Fruit fly (Drosophila melanogaster) whole organism, wandering third instar larva: ENCODE data around the gene CG5953.
A peak's percentile ranks its signal among the peaks of the same experiment; 100 is the strongest.

Experiments
- Abd-B ChIP-seq: fragments of >200 bp; optimal IDR thresholded peaks from 2 replicates; lab custom pipeline; 2017; ENCODE audit warnings: missing biosample characterization, missing genetic modification characterization
- CG9705 ChIP-seq: fragments of 200-800 bp; sonication (Bioruptor generic); optimal IDR thresholded peaks from 2 replicates; lab custom pipeline; 2018; ENCODE audit warnings: missing biosample characterization, mild to moderate bottlenecking, missing genetic modification characterization
- CrebA ChIP-seq: fragments of 200-800 bp; sonication (Bioruptor generic); optimal IDR thresholded peaks from 2 replicates; lab custom pipeline; 2016; ENCODE audit warnings: missing biosample characterization, mild to moderate bottlenecking, missing genetic modification characterization, borderline replicate concordance
- Dfd ChIP-seq: fragments of >200 bp; optimal IDR thresholded peaks from 2 replicates; lab custom pipeline; 2017; ENCODE audit warnings: missing biosample characterization, missing genetic modification characterization
- Dif ChIP-seq: fragments of 200-275, 200-300 bp; sonication (Bioruptor generic); optimal IDR thresholded peaks from 2 replicates; lab custom pipeline; 2018; ENCODE audit warnings: missing biosample characterization, missing genetic modification characterization; ENCODE audit not compliant: partially characterized antibody
- GATAd ChIP-seq: sonication (Bioruptor generic); optimal IDR thresholded peaks from 2 replicates; lab custom pipeline; 2016; ENCODE audit warnings: missing biosample characterization, missing genetic modification characterization
- HLH106 ChIP-seq: fragments of 200-800 bp; optimal IDR thresholded peaks from 3 replicates; lab custom pipeline; 2019; ENCODE audit warnings: missing biosample characterization, mild to moderate bottlenecking, missing genetic modification characterization, moderate library complexity
- Hnf4 ChIP-seq: fragments of 200-800 bp; sonication (Bioruptor generic); optimal IDR thresholded peaks from 2 replicates; lab custom pipeline; 2016; ENCODE audit warnings: missing biosample characterization, mild to moderate bottlenecking, missing genetic modification characterization
- Hr78 ChIP-seq: fragments of >200 bp; optimal IDR thresholded peaks from 2 replicates; lab custom pipeline; 2017; ENCODE audit warnings: missing biosample characterization, missing genetic modification characterization
- Hr83 ChIP-seq: fragments of 200-300 bp; sonication (Bioruptor generic); optimal IDR thresholded peaks from 2 replicates; lab custom pipeline; 2016; ENCODE audit warnings: missing biosample characterization, mild to moderate bottlenecking, missing genetic modification characterization, moderate library complexity; ENCODE audit not compliant: poor library complexity, severe bottlenecking
- Jra ChIP-seq: sonication (Bioruptor generic); optimal IDR thresholded peaks from 2 replicates; lab custom pipeline; 2016; ENCODE audit warnings: missing biosample characterization, missing genetic modification characterization
- Mio ChIP-seq: sonication (Bioruptor generic); optimal IDR thresholded peaks from 2 replicates; lab custom pipeline; 2016; ENCODE audit warnings: missing biosample characterization, missing genetic modification characterization
- Myc ChIP-seq: fragments of >200 bp; optimal IDR thresholded peaks from 2 replicates; lab custom pipeline; 2017
- N ChIP-seq: fragments of >200 bp; optimal IDR thresholded peaks from 2 replicates; lab custom pipeline; 2018; ENCODE audit warnings: missing biosample characterization, missing external identifiers, missing genetic modification characterization
- OdsH ChIP-seq: fragments of 200-800 bp; sonication (Bioruptor generic); optimal IDR thresholded peaks from 2 replicates; lab custom pipeline; 2016; ENCODE audit warnings: missing biosample characterization, mild to moderate bottlenecking, missing genetic modification characterization
- Rel ChIP-seq, 2 experiments: fragments of 200-800 bp; sonication (Bioruptor generic) in 1 of 2; optimal IDR thresholded peaks; 2 replicates in 1 of 2; 3 replicates in 1 of 2; lab custom pipeline; 2016 to 2019; ENCODE audit warnings: mild to moderate bottlenecking in 2 of 2, missing biosample characterization in 2 of 2, missing genetic modification characterization in 2 of 2, moderate library complexity in 1 of 2
- Sp1 ChIP-seq: fragments of 200-800 bp; sonication (Bioruptor generic); optimal IDR thresholded peaks from 3 replicates; lab custom pipeline; 2019; ENCODE audit warnings: missing biosample characterization, mild to moderate bottlenecking, missing genetic modification characterization, moderate library complexity
- Vsx2 ChIP-seq: fragments of 200-300, 225-300 bp; sonication (Bioruptor generic); optimal IDR thresholded peaks from 2 replicates; lab custom pipeline; 2018; ENCODE audit warnings: missing biosample characterization, missing genetic modification characterization; ENCODE audit not compliant: partially characterized antibody
- br ChIP-seq: fragments of 200-800 bp; sonication (Bioruptor generic); optimal IDR thresholded peaks from 2 replicates; lab custom pipeline; 2016; ENCODE audit warnings: missing biosample characterization, missing genetic modification characterization
- brk ChIP-seq: fragments of 200-800 bp; sonication (Bioruptor generic); optimal IDR thresholded peaks from 2 replicates; lab custom pipeline; 2016; ENCODE audit warnings: missing biosample characterization, mild to moderate bottlenecking, missing genetic modification characterization
- dl ChIP-seq, 2 experiments: fragments of 175-275, 200-275 bp in 1 of 2; fragments of 200-275 bp in 1 of 2; sonication (Bioruptor generic); optimal IDR thresholded peaks; lab custom pipeline; 2018; ENCODE audit warnings: mild to moderate bottlenecking in 2 of 2, missing biosample characterization in 2 of 2, missing genetic modification characterization in 2 of 2, moderate library complexity in 2 of 2; ENCODE audit not compliant: partially characterized antibody in 2 of 2, insufficient read depth in 1 of 2
- dmrt93B ChIP-seq: fragments of 200-800 bp; sonication (Bioruptor generic); optimal IDR thresholded peaks from 2 replicates; lab custom pipeline; 2018; ENCODE audit warnings: missing biosample characterization, mild to moderate bottlenecking, missing genetic modification characterization
- dsf ChIP-seq: sonication (Bioruptor generic); optimal IDR thresholded peaks from 2 replicates; lab custom pipeline; 2016; ENCODE audit warnings: missing biosample characterization, missing genetic modification characterization, borderline replicate concordance
- ey ChIP-seq: fragments of 200-800 bp; sonication (Bioruptor generic); optimal IDR thresholded peaks from 2 replicates; lab custom pipeline; 2016; ENCODE audit warnings: missing biosample characterization, missing genetic modification characterization
- foxo ChIP-seq, 2 experiments: fragments of 200-800 bp; sonication (Bioruptor generic); optimal IDR thresholded peaks; 2 replicates in 1 of 2; 3 replicates in 1 of 2; lab custom pipeline; 2016 to 2017; ENCODE audit warnings: missing biosample characterization in 2 of 2, missing genetic modification characterization in 2 of 2
- fru ChIP-seq: fragments of 200-800 bp; sonication (Bioruptor generic); optimal IDR thresholded peaks from 3 replicates; lab custom pipeline; 2016; ENCODE audit warnings: missing biosample characterization, mild to moderate bottlenecking, missing genetic modification characterization
- h ChIP-seq: fragments of 200-800 bp; sonication (Bioruptor generic); optimal IDR thresholded peaks from 3 replicates; lab custom pipeline; 2016; ENCODE audit warnings: missing biosample characterization, mild to moderate bottlenecking, missing genetic modification characterization
- jim ChIP-seq: fragments of 175-275, 200-325 bp; sonication (Bioruptor generic); optimal IDR thresholded peaks from 2 replicates; lab custom pipeline; 2016; ENCODE audit warnings: missing biosample characterization, mild to moderate bottlenecking, missing genetic modification characterization
- lola ChIP-seq: fragments of >200 bp; optimal IDR thresholded peaks from 2 replicates; lab custom pipeline; 2017; ENCODE audit warnings: missing biosample characterization, missing genetic modification characterization
- pan ChIP-seq: fragments of >200 bp; optimal IDR thresholded peaks from 2 replicates; lab custom pipeline; 2017
- psq ChIP-seq: fragments of 200-800 bp; sonication (Bioruptor generic); optimal IDR thresholded peaks from 3 replicates; lab custom pipeline; 2017; ENCODE audit warnings: missing biosample characterization, mild to moderate bottlenecking, missing genetic modification characterization, moderate library complexity
- rgr ChIP-seq: fragments of 200-800 bp; sonication (Bioruptor generic); optimal IDR thresholded peaks from 3 replicates; lab custom pipeline; 2016; ENCODE audit warnings: missing biosample characterization, mild to moderate bottlenecking, missing genetic modification characterization
- sage ChIP-seq: fragments of 200-800 bp; sonication (Bioruptor generic); optimal IDR thresholded peaks from 2 replicates; lab custom pipeline; 2016; ENCODE audit warnings: missing biosample characterization, mild to moderate bottlenecking, missing genetic modification characterization
- sv ChIP-seq: fragments of 200-800 bp; sonication (Bioruptor generic); optimal IDR thresholded peaks from 3 replicates; lab custom pipeline; 2016; ENCODE audit warnings: missing biosample characterization, missing genetic modification characterization
- tai ChIP-seq: sonication (Bioruptor generic); optimal IDR thresholded peaks from 2 replicates; lab custom pipeline; 2016; ENCODE audit warnings: missing biosample characterization, missing genetic modification characterization
- usp ChIP-seq: fragments of >200 bp; optimal IDR thresholded peaks from 2 replicates; lab custom pipeline; 2017; ENCODE audit warnings: missing biosample characterization, missing genetic modification characterization
- woc ChIP-seq: sonication (Bioruptor generic); optimal IDR thresholded peaks from 2 replicates; lab custom pipeline; 2016; ENCODE audit warnings: missing biosample characterization, mild to moderate bottlenecking, missing genetic modification characterization

CG5953 gene

dm6 chr2L:16511277-16511678, 21.4 kb downstream of the CG5953 start:
- TF ChIP-seq Dfd (GFP tag; lab: Kevin White, UChicago), result no peak
- no peak for TF ChIP-seq Hnf4
- no peak for TF ChIP-seq rgr (GFP tag; lab: Kevin White, UChicago)
- no peak for TF ChIP-seq usp (GFP tag; lab: Kevin White, UChicago)
- TF ChIP-seq dmrt93B (GFP tag; lab: Kevin White, UChicago), result no peak
- TF ChIP-seq CrebA, result no peak

dm6 chr2L:16507682-16508269, 24.9 kb downstream of the CG5953 start:
- TF ChIP-seq Rel (GFP tag; optimal IDR thresholded peaks at IDR 0.05; lab: Kevin White, UChicago), result no peak
- peak; percentile 13 for TF ChIP-seq Rel (tag; optimal IDR thresholded peaks at IDR 0.05; lab: Kevin White, UChicago)
- no peak for TF ChIP-seq HLH106 (tag; lab: Kevin White, UChicago)
- TF ChIP-seq Myc (lab: Kevin White, UChicago), result peak; percentile 59

- no peak for TF ChIP-seq fru (GFP tag; lab: Kevin White, UChicago)
- TF ChIP-seq dl (GFP tag; optimal IDR thresholded peaks at IDR 0.05; lab: Kevin White, UChicago; ENCODE audit: insufficient read depth in 1 of 2, partially characterized antibody in 2 of 2), result no peak
- TF ChIP-seq pan (lab: Kevin White, UChicago), result no peak
- TF ChIP-seq usp (GFP tag; lab: Kevin White, UChicago), result no peak
- TF ChIP-seq foxo (GFP tag; optimal IDR thresholded peaks at IDR 0.05; lab: Kevin White, UChicago), result no peak
- no peak for TF ChIP-seq HLH106 (tag; lab: Kevin White, UChicago)
- TF ChIP-seq sv, result no peak
- TF ChIP-seq jim (GFP tag; lab: Kevin White, UChicago), result no peak
- no peak for TF ChIP-seq N
- no peak for TF ChIP-seq lola (GFP tag; lab: Kevin White, UChicago)
- TF ChIP-seq Jra (GFP tag; lab: Kevin White, UChicago), result no peak
- no peak for TF ChIP-seq Vsx2 (GFP tag; lab: Kevin White, UChicago)
- no peak for TF ChIP-seq Dif (GFP tag; lab: Kevin White, UChicago)
- TF ChIP-seq dmrt93B (GFP tag; lab: Kevin White, UChicago), result no peak
- TF ChIP-seq Rel (GFP tag; optimal IDR thresholded peaks at IDR 0.05; lab: Kevin White, UChicago), result no peak
- no peak for TF ChIP-seq Rel (tag; optimal IDR thresholded peaks at IDR 0.05; lab: Kevin White, UChicago)
- TF ChIP-seq Hr78 (GFP tag; lab: Kevin White, UChicago), result no peak
- no peak for TF ChIP-seq Abd-B
- TF ChIP-seq dsf (GFP tag; lab: Kevin White, UChicago), result no peak
- no peak for TF ChIP-seq h (GFP tag; lab: Kevin White, UChicago)
- no peak for TF ChIP-seq Mio (GFP tag; lab: Kevin White, UChicago)
Observed at dm6 chr2L:16507197-16507596, 25.5 kb downstream of the CG5953 start.

- peak; percentile 34 for TF ChIP-seq Sp1
- TF ChIP-seq Rel (GFP tag; optimal IDR thresholded peaks at IDR 0.05; lab: Kevin White, UChicago), result no peak
- TF ChIP-seq Rel (tag; optimal IDR thresholded peaks at IDR 0.05; lab: Kevin White, UChicago), result no peak
- TF ChIP-seq Dif (GFP tag; lab: Kevin White, UChicago), result no peak
- TF ChIP-seq brk (GFP tag; lab: Kevin White, UChicago), result no peak
- TF ChIP-seq lola (GFP tag; lab: Kevin White, UChicago), result no peak
- TF ChIP-seq pan (lab: Kevin White, UChicago), result no peak
- TF ChIP-seq woc, result no peak
- no peak for TF ChIP-seq sage (GFP tag; lab: Kevin White, UChicago)
- TF ChIP-seq Dfd (GFP tag; lab: Kevin White, UChicago), result no peak
- TF ChIP-seq br, result peak; percentile 1
- peak; percentile 56 for TF ChIP-seq rgr (GFP tag; lab: Kevin White, UChicago)
- TF ChIP-seq GATAd (GFP tag; lab: Kevin White, UChicago), result no peak
- TF ChIP-seq CG9705 (GFP tag; lab: Kevin White, UChicago), result no peak
- TF ChIP-seq jim (GFP tag; lab: Kevin White, UChicago), result no peak
- TF ChIP-seq Hr78 (GFP tag; lab: Kevin White, UChicago), result no peak
- no peak for TF ChIP-seq Myc (lab: Kevin White, UChicago)
- no peak for TF ChIP-seq Hr83 (GFP tag; lab: Kevin White, UChicago)
- TF ChIP-seq foxo (GFP tag; optimal IDR thresholded peaks at IDR 0.05; lab: Kevin White, UChicago), result peak in 1 of 2 experiments; percentile 52
- no peak for TF ChIP-seq N
- no peak for TF ChIP-seq Hnf4
- TF ChIP-seq Jra (GFP tag; lab: Kevin White, UChicago), result no peak
- peak; percentile 18 for TF ChIP-seq h (GFP tag; lab: Kevin White, UChicago)
- no peak for TF ChIP-seq Abd-B
- no peak for TF ChIP-seq CrebA
- no peak for TF ChIP-seq dsf (GFP tag; lab: Kevin White, UChicago)
- TF ChIP-seq dmrt93B (GFP tag; lab: Kevin White, UChicago), result peak; percentile 8
- TF ChIP-seq ey (GFP tag; lab: Kevin White, UChicago), result peak; percentile 13
- peak; percentile 29 for TF ChIP-seq OdsH (GFP tag; lab: Kevin White, UChicago)
- no peak for TF ChIP-seq Mio (GFP tag; lab: Kevin White, UChicago)
- TF ChIP-seq Vsx2 (GFP tag; lab: Kevin White, UChicago), result no peak
- TF ChIP-seq tai (GFP tag; lab: Kevin White, UChicago), result no peak
- TF ChIP-seq HLH106 (tag; lab: Kevin White, UChicago), result peak; percentile 18
- TF ChIP-seq fru (GFP tag; lab: Kevin White, UChicago), result peak; percentile 39
- TF ChIP-seq usp (GFP tag; lab: Kevin White, UChicago), result no peak
- peak; percentile 50 for TF ChIP-seq psq (GFP tag; lab: Kevin White, UChicago)
Observed at dm6 chr2L:16502898-16503551, 29.7 kb downstream of the CG5953 start.
